Fruit fly (Drosophila melanogaster): ENCODE results near the gene Rubicon.
A peak's percentile ranks its signal among the peaks of the same experiment; 100 is the strongest.

Rubicon gene

dm6 chrX:8650631-8651133, 26.2 kb upstream of the Rubicon start, which contains the start of gene oc:
oc (minus strand) TSS chrX:8650681.
- TF ChIP-seq CoRest (tag; optimal IDR thresholded peaks at IDR 0.05) (peak; percentile 84), D (optimal IDR thresholded peaks at IDR 0.05) (peak; percentile 97), D (GFP tag; optimal IDR thresholded peaks at IDR 0.05) (peak; percentile 12), HmgD (GFP tag; optimal IDR thresholded peaks at IDR 0.05) (peak; percentile 93), nom (GFP tag; optimal IDR thresholded peaks at IDR 0.05) (peak; percentile 72), Nf-YC (tag; optimal IDR thresholded peaks at IDR 0.05) (peak; percentile 99), Camta (GFP tag; optimal IDR thresholded peaks at IDR 0.05) (no peak), zfh1 (GFP tag; IDR thresholded peaks at IDR 0.05) (no peak), CG10462 (GFP tag; optimal IDR thresholded peaks at IDR 0.05) (no peak), lov (optimal IDR thresholded peaks at IDR 0.05) (no peak), lov (GFP tag; IDR thresholded peaks at IDR 0.05) (0 out of 3 replicates have a peak, but pooled peaks have one; percentile 64), h (optimal IDR thresholded peaks at IDR 0.05) (no peak), chif (GFP tag; optimal IDR thresholded peaks at IDR 0.05) (peak in 1 of 2 experiments; percentile 34), CG2199 (GFP tag; IDR thresholded peaks at IDR 0.05) (peak; percentile 45; the same call in 1 of the 3 replicates), CG17328 (GFP tag; IDR thresholded peaks at IDR 0.05) (no peak), CG10147 (GFP tag; optimal IDR thresholded peaks at IDR 0.05) (no peak), Opbp (GFP tag; IDR thresholded peaks at IDR 0.05; ENCODE audit: partially characterized antibody) (peak; percentile 21; the same call in 1 of the 3 replicates), twi (tag; optimal IDR thresholded peaks at IDR 0.05) (peak; percentile 78), CG6791 (GFP tag; IDR thresholded peaks at IDR 0.05; ENCODE audit: partially characterized antibody) (peak; percentile 33; the same call in 1 of the 3 replicates), Pdp1 (GFP tag; optimal IDR thresholded peaks at IDR 0.05) (no peak), p53 (GFP tag; optimal IDR thresholded peaks at IDR 0.05) (peak; percentile 34), NC2α (GFP tag; optimal IDR thresholded peaks at IDR 0.05) (peak; percentile 34), CG3065 (GFP tag; optimal IDR thresholded peaks at IDR 0.05) (peak; percentile 6), CG11504 (tag; optimal IDR thresholded peaks at IDR 0.05) (no peak), CG33557 (GFP tag; optimal IDR thresholded peaks at IDR 0.05) (peak; percentile 7), CG31441 (GFP tag; IDR thresholded peaks at IDR 0.05) (no peak), wek (GFP tag; optimal IDR thresholded peaks at IDR 0.05) (no peak), sc (optimal IDR thresholded peaks at IDR 0.05) (no peak), sc (GFP tag; optimal IDR thresholded peaks at IDR 0.05) (peak; percentile 41), Rfx (GFP tag; IDR thresholded peaks at IDR 0.05) (0 out of 2 replicates have a peak, but pooled peaks have one; percentile 17), CG4404 (GFP tag; IDR thresholded peaks at IDR 0.05) (no peak), CG1832 (GFP tag; optimal IDR thresholded peaks at IDR 0.05) (peak; percentile 100), CG43689 (GFP tag; IDR thresholded peaks at IDR 0.05) (no peak), Jarid2 (GFP tag; optimal IDR thresholded peaks at IDR 0.05) (peak; percentile 75), CG13775 (GFP tag; optimal IDR thresholded peaks at IDR 0.05) (peak; percentile 17), CG33213 (GFP tag; optimal IDR thresholded peaks at IDR 0.05) (no peak), yki (optimal IDR thresholded peaks at IDR 0.05) (peak; percentile 59), Hr3 (GFP tag; optimal IDR thresholded peaks at IDR 0.05) (no peak), crol (GFP tag; IDR thresholded peaks at IDR 0.05) (peak; percentile 75), fd102C (GFP tag; optimal IDR thresholded peaks at IDR 0.05) (no peak), CG10543 (GFP tag; optimal IDR thresholded peaks at IDR 0.05) (peak; percentile 63), Bgb (GFP tag; IDR thresholded peaks at IDR 0.05; ENCODE audit: partially characterized antibody) (peak; percentile 26; the same call in 1 of the 2 replicates), gro (GFP tag; optimal IDR thresholded peaks at IDR 0.05) (peak; percentile 25), sens-2 (GFP tag; IDR thresholded peaks at IDR 0.05) (no peak), CG11456 (GFP tag; IDR thresholded peaks at IDR 0.05) (no peak), so (GFP tag; IDR thresholded peaks at IDR 0.05) (no peak), lab (GFP tag; optimal IDR thresholded peaks at IDR 0.05) (no peak), NC2β (GFP tag; optimal IDR thresholded peaks at IDR 0.05) (peak; percentile 1), Hey (tag; optimal IDR thresholded peaks at IDR 0.05) (peak; percentile 55), ab (GFP tag; optimal IDR thresholded peaks at IDR 0.05) (no peak), CG10321 (GFP tag; IDR thresholded peaks at IDR 0.05) (peak; percentile 100), unc-4 (GFP tag; IDR thresholded peaks at IDR 0.05; ENCODE audit: partially characterized antibody) (no peak)
